Fruit fly (Drosophila melanogaster) Kc167 (cell line): ENCODE results near the gene RhoGEF3.

Experiments
- Myc ChIP-seq: fragments of >200 bp; optimal IDR thresholded peaks from 2 replicates; lab custom pipeline; 2017; ENCODE audit warnings: missing external identifiers
- Sin3A ChIP-seq: fragments of >200 bp; optimal IDR thresholded peaks from 2 replicates; lab custom pipeline; 2018; ENCODE audit warnings: missing external identifiers
- h ChIP-seq: fragments of >200 bp; optimal IDR thresholded peaks from 3 replicates; lab custom pipeline; 2018; ENCODE audit warnings: missing external identifiers
- insv ChIP-seq: fragments of >200 bp; optimal IDR thresholded peaks from 3 replicates; lab custom pipeline; 2018; ENCODE audit warnings: missing external identifiers
- psq ChIP-seq: fragments of >200 bp; optimal IDR thresholded peaks from 2 replicates; lab custom pipeline; 2017; ENCODE audit warnings: missing external identifiers
- ttk ChIP-seq: sonication (Bioruptor generic); optimal IDR thresholded peaks from 2 replicates; lab custom pipeline; 2017; ENCODE audit warnings: missing external identifiers

DNA sequence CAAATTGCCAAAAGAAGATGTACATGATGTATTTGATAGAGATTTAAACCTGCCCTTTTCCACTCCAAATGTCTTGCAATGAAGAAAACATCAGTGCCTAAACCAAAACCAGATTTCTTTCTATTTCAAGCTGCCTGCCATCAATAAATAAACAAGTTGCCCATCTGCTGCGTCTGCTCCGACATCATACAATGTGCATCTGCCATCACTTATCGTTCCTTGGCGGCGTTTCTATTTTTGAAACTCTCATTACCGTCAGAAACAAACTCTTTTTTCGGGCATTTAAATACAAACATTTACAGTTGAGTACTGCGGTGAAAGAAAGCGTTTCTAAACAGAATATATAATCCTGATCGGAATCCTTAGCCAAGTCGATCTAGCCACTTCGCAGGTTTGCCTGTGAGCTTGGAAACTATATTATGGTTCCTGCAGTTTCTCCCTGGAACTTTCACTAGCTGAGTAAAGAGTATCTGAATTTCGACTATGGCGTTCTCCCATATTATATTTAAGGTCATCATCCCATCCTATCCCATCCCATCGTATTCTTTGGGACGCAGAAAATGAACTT is 17.7 kb downstream of the RhoGEF3 start:
- TF ChIP-seq insv (lab: Kevin White, UChicago): no peak
- no peak for TF ChIP-seq psq (lab: Kevin White, UChicago)
- TF ChIP-seq ttk (lab: Kevin White, UChicago): no peak
- TF ChIP-seq h (lab: Kevin White, UChicago): no peak
- no peak for TF ChIP-seq Sin3A
- TF ChIP-seq Myc (lab: Kevin White, UChicago): no peak
